Worm (Caenorhabditis elegans) whole organism, L4 larva: Measurements from ENCODE around the gene srt-54.
A peak's percentile ranks its signal among the peaks of the same experiment; 100 is the strongest.

Experiments
- D1046.2 ChIP-seq: fragments of 200-800 bp; sonication (Bioruptor generic); IDR thresholded peaks from 2 replicates; pipeline ENCODE4 v1.3.6; 2022; ENCODE audit warnings: missing genetic modification characterization, missing compliant biosample characterization
- F49E8.2 ChIP-seq: sonication (generic microtip); optimal IDR thresholded peaks from 2 replicates; lab custom pipeline; 2016; ENCODE audit warnings: missing compliant biosample characterization, mild to moderate bottlenecking, missing genetic modification characterization, borderline replicate concordance
- T20F7.1 ChIP-seq: fragments of 200-800 bp; sonication (Bioruptor generic); optimal IDR thresholded peaks from 2 replicates; lab custom pipeline; 2018; ENCODE audit warnings: mild to moderate bottlenecking, missing genetic modification characterization, missing compliant biosample characterization
- aha-1 ChIP-seq: fragments of 150-350 bp; peaks from one replicate; lab custom pipeline; 2014; ENCODE audit warnings: missing biosample characterization, missing genetic modification characterization
- ceh-20 ChIP-seq: fragments of 200-800 bp; sonication (Bioruptor generic); IDR thresholded peaks from 2 replicates; pipeline ENCODE4 v1.3.6; 2022; ENCODE audit warnings: missing genetic modification reagents, missing genetic modification characterization, missing compliant biosample characterization
- ceh-28 ChIP-seq: fragments of 150-350 bp; optimal IDR thresholded peaks from 2 replicates; lab custom pipeline; 2014; ENCODE audit warnings: missing biosample characterization, missing genetic modification reagents, missing genetic modification characterization
- ceh-82 ChIP-seq: sonication (generic microtip); optimal IDR thresholded peaks from 2 replicates; lab custom pipeline; 2017; ENCODE audit warnings: missing biosample characterization, missing genetic modification characterization
- ces-1 ChIP-seq: fragments of 150-350 bp; sonication (generic microtip); optimal IDR thresholded peaks from 4 replicates; lab custom pipeline; 2014; ENCODE audit warnings: missing biosample characterization, missing genetic modification reagents, missing genetic modification characterization
- ctbp-1 ChIP-seq: fragments of 200-800 bp; sonication (Bioruptor generic); IDR thresholded peaks from 2 replicates; pipeline ENCODE4 v1.3.6; 2022; ENCODE audit warnings: missing genetic modification reagents, missing genetic modification characterization, missing compliant biosample characterization
- dmd-6 ChIP-seq: fragments of 200-800 bp; sonication (Bioruptor generic); IDR thresholded peaks from 2 replicates; pipeline ENCODE4 v1.3.6; 2022; ENCODE audit warnings: missing genetic modification reagents, missing genetic modification characterization, missing compliant biosample characterization
- fkh-10 ChIP-seq: fragments of 150-350 bp; optimal IDR thresholded peaks from 2 replicates; lab custom pipeline; 2014; ENCODE audit warnings: missing biosample characterization, missing genetic modification reagents, missing genetic modification characterization
- hif-1 ChIP-seq, 2 experiments: sonication (generic microtip); optimal IDR thresholded peaks; 2 replicates each; lab custom pipeline; 2016 to 2017; ENCODE audit warnings: missing compliant biosample characterization in 2 of 2, missing genetic modification characterization in 2 of 2, missing genetic modification reagents in 2 of 2, missing genotype in 2 of 2, mild to moderate bottlenecking in 1 of 2
- hlh-30 ChIP-seq: sonication (generic microtip); optimal IDR thresholded peaks from 2 replicates; lab custom pipeline; 2017; ENCODE audit warnings: antibody characterized with exemption, mild to moderate bottlenecking, missing genetic modification characterization, missing compliant biosample characterization; ENCODE audit not compliant: insufficient read depth
- lin-15B ChIP-seq: fragments of 150-350 bp; sonication (generic microtip); optimal IDR thresholded peaks from 3 replicates; lab custom pipeline; 2014; ENCODE audit warnings: missing biosample characterization, missing genetic modification characterization
- lsy-2 ChIP-seq, 2 experiments: fragments of 150-350 bp in 1 of 2; sonication (generic microtip) in 1 of 2; optimal IDR thresholded peaks; 2 replicates each; lab custom pipeline; 2014 to 2017; ENCODE audit warnings: missing biosample characterization in 2 of 2, missing genetic modification characterization in 2 of 2
- madf-9 ChIP-seq: fragments of 200-800 bp; sonication (Bioruptor generic); conservative IDR thresholded peaks from 2 replicates; pipeline ENCODE4 v1.3.6; 2022; ENCODE audit warnings: missing genetic modification reagents, missing genetic modification characterization, missing compliant biosample characterization
- mdl-1 ChIP-seq, 2 experiments: fragments of 150-350 bp in 1 of 2; sonication (generic microtip) in 1 of 2; optimal IDR thresholded peaks; 2 replicates each; lab custom pipeline; 2014 to 2017; ENCODE audit warnings: missing biosample characterization in 2 of 2, missing genetic modification characterization in 2 of 2
- mes-2 ChIP-seq: sonication (generic microtip); optimal IDR thresholded peaks from 2 replicates; lab custom pipeline; 2016; ENCODE audit warnings: missing genotype, mild to moderate bottlenecking, missing genetic modification characterization, missing compliant biosample characterization; ENCODE audit not compliant: poor library complexity, severe bottlenecking
- mxl-3 ChIP-seq: fragments of 200-800 bp; sonication (Bioruptor generic); optimal IDR thresholded peaks from 2 replicates; lab custom pipeline; 2018; ENCODE audit warnings: mild to moderate bottlenecking, missing genetic modification characterization, missing compliant biosample characterization
- nhr-237 ChIP-seq: sonication (generic microtip); optimal IDR thresholded peaks from 2 replicates; lab custom pipeline; 2017; ENCODE audit warnings: missing biosample characterization, missing genetic modification characterization
- nhr-25 ChIP-seq: sonication (generic microtip); optimal IDR thresholded peaks from 2 replicates; lab custom pipeline; 2017; ENCODE audit warnings: missing genetic modification characterization, mild to moderate bottlenecking, missing compliant biosample characterization, antibody characterized with exemption, moderate library complexity, borderline replicate concordance; ENCODE audit not compliant: insufficient read depth
- nhr-28 ChIP-seq: fragments of 150-350 bp; optimal IDR thresholded peaks from 2 replicates; lab custom pipeline; 2014; ENCODE audit warnings: missing biosample characterization, missing genetic modification characterization
- nhr-42 ChIP-seq: fragments of 200-800 bp; sonication (Bioruptor generic); IDR thresholded peaks from 2 replicates; pipeline ENCODE4 v1.3.6; 2022; ENCODE audit warnings: missing genetic modification characterization, missing compliant biosample characterization
- pqm-1 ChIP-seq: sonication (generic microtip); optimal IDR thresholded peaks from 2 replicates; lab custom pipeline; 2017; ENCODE audit warnings: missing biosample characterization, missing genetic modification characterization
- sdz-12 ChIP-seq: fragments of 200-800 bp; sonication (Bioruptor generic); optimal IDR thresholded peaks from 2 replicates; lab custom pipeline; 2018; ENCODE audit warnings: mild to moderate bottlenecking, missing genetic modification characterization, missing compliant biosample characterization
- spr-1 ChIP-seq: sonication (generic microtip); optimal IDR thresholded peaks from 2 replicates; lab custom pipeline; 2016; ENCODE audit warnings: mild to moderate bottlenecking, missing genetic modification characterization, missing compliant biosample characterization
- spr-3 ChIP-seq: fragments of 200-800 bp; sonication (Bioruptor generic); optimal IDR thresholded peaks from 2 replicates; lab custom pipeline; 2018; ENCODE audit warnings: mild to moderate bottlenecking, missing genetic modification characterization, missing compliant biosample characterization
- unc-62 ChIP-seq, 3 experiments: fragments of 150-350 bp in 1 of 3; sonication (generic microtip); optimal IDR thresholded peaks in 2 of 3; peaks in 1 of 3; 1 replicate in 1 of 3; 2 replicates in 2 of 3; lab custom pipeline; 2014 to 2017; ENCODE audit warnings: missing biosample characterization in 3 of 3, missing genetic modification characterization in 3 of 3, missing genetic modification reagents in 3 of 3, missing genotype in 1 of 3
- zfp-2 ChIP-seq: sonication (generic microtip); optimal IDR thresholded peaks from 2 replicates; lab custom pipeline; 2016; ENCODE audit warnings: mild to moderate bottlenecking, missing genetic modification characterization, missing compliant biosample characterization
- zip-2 ChIP-seq: fragments of 150-350 bp; optimal IDR thresholded peaks from 2 replicates; lab custom pipeline; 2014; ENCODE audit warnings: missing biosample characterization, missing genetic modification characterization
- ztf-7 ChIP-seq: fragments of 150-350 bp; optimal IDR thresholded peaks from 2 replicates; lab custom pipeline; 2014; ENCODE audit warnings: missing biosample characterization, missing genetic modification characterization

Gene srt-54

DNA sequence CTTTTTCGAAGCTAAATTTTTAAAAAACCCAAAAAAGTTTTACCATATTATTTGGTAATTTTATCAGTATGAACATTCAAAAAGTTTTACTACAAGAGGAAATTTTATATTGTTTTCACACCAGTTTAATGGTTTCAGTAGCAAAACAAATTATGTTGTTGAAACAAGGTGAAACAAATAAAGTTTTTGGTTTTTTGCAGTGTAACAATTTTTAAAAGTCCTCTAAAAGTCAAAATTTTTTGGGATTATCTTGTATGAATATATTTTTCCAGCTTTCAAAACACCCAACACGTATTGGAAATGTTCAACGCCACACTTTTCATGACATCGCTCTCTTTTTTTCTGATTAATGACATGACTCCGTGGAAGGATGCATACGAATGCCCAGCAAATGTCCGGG, at the start of gene srt-54:
Gene srt-54, plus strand, starts transcription at position 301 of the 400 bp plus-strand sequence.
- TF ChIP-seq nhr-28 (tag; lab: Kevin White, UChicago) (no peak), zfp-2 (tag; lab: Kevin White, UChicago) (no peak), hlh-30 (tag; lab: Kevin White, UChicago) (no peak), F49E8.2 (tag; lab: Kevin White, UChicago) (no peak), lsy-2 (tag; optimal IDR thresholded peaks at IDR 0.05; lab: Kevin White, UChicago) (no peak), unc-62 (GFP tag; optimal IDR thresholded peaks at IDR 0.05 in 1 of 2; lab: Kevin White, UChicago) (peak in 1 of 2 experiments; percentile 43), unc-62 (tag; optimal IDR thresholded peaks at IDR 0.05; lab: Kevin White, UChicago) (no peak)
- TF ChIP-seq, all 104 proteins: peak for 1

DNA sequence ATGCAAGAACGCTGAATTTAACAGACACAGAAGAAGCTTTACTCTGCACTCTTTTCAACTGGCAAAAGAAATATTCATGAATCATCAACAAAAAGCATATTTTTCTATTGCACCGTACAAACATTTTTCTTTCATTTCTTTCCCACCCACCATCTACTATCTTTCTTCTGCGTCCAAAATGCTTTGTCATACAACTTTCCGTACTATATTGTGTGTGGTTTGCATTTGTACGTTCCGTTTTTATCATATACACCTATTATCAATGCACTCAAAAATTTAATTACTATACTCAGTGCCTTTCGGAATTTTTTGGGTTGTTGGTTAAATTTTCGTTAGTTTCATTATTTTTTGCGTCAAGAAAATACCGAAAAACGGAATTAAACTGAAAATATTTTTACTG, 49.4 kb upstream of the srt-54 start:
- no peak for TF ChIP-seq D1046.2 (GFP tag; lab: Robert Waterston, UW)
- TF ChIP-seq nhr-28 (tag; lab: Kevin White, UChicago), result peak; percentile 65
- no peak for TF ChIP-seq aha-1
- TF ChIP-seq unc-62 (GFP tag; optimal IDR thresholded peaks at IDR 0.05 in 1 of 2; lab: Kevin White, UChicago), result peak in 1 of 2 experiments; percentile 86
- no peak for TF ChIP-seq unc-62 (tag; optimal IDR thresholded peaks at IDR 0.05; lab: Kevin White, UChicago)
- TF ChIP-seq pqm-1 (tag; lab: Kevin White, UChicago), result peak; percentile 79
- TF ChIP-seq, all 104 proteins: peak for 3

DNA sequence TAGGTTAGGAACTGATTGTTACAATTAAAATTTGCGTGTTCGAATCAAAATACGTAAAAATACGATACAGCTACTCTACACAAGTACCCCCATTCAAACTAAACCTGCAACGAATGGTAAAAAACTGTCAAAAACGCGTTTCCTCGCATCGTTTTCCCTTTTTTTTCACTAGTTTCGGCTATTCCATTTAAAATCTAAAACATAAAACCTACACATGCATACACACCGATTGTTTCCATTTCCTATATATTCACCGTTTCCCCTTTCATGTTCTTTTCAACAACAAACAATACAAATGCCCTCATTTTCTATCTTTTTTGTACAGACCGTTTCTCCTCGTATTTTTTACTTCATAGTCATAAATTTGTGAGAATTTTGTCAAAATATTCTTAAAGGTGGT, 48.3 kb upstream of the srt-54 start:
- TF ChIP-seq ceh-20 (GFP tag; lab: Robert Waterston, UW), result no peak
- TF ChIP-seq aha-1, result peak; percentile 77

DNA sequence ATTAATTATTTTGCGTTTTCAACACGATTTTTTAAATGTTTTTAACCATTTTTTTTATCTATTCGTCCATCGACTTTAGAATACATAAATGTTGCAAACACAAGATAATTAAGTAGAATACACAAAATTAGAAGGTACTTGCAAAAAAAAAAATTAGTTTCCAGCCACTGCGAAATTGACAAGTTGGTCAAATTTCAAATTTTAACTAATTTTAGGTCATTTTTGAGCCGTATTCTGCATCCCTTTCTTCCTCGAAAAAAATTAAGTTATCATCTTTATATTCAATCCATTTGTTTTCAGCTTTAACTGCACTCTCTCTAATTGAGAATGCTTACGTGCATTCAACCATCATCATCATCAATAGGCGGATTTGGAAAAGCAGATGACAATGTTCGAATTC, 47.7 kb upstream of the srt-54 start, which contains the start of gene egl-26:
Gene egl-26, plus strand, starts transcription at position 301 of the 400 bp plus-strand sequence.
- TF ChIP-seq lin-15B (tag; lab: Kevin White, UChicago), result no peak
- no peak for TF ChIP-seq sdz-12 (GFP tag; lab: Kevin White, UChicago)
- TF ChIP-seq nhr-42 (GFP tag; lab: Robert Waterston, UW), result no peak
- TF ChIP-seq ceh-28, result no peak
- TF ChIP-seq spr-3 (GFP tag; lab: Kevin White, UChicago), result no peak
- no peak for TF ChIP-seq aha-1
- peak in 1 of 2 experiments; percentile 77 for TF ChIP-seq unc-62 (GFP tag; optimal IDR thresholded peaks at IDR 0.05 in 1 of 2; lab: Kevin White, UChicago)
- no peak for TF ChIP-seq unc-62 (tag; optimal IDR thresholded peaks at IDR 0.05; lab: Kevin White, UChicago)

DNA sequence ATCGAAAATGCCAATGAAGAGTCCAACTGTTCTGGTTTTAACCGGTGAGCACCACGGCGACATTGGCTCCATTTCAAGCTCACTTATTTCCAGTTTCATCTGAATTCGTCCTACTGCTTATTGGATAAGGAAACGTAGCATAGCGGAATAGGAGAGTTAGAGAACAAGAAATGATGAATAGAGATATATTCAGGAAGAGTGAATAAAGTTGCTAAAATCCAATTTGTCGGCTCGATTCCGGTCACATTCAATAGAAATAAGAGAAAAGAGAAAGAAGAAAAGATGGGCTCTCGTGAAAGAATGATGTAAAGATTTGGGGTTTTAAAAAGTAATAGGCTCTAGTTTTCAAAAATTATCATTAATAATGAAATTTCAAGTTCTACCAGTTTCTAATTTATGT, 43.7 kb upstream of the srt-54 start:
- TF ChIP-seq ceh-82 (tag; lab: Kevin White, UChicago), result no peak
- peak; percentile 94 for TF ChIP-seq fkh-10 (GFP tag; lab: Kevin White, UChicago)
- peak; percentile 75 for TF ChIP-seq ces-1 (GFP tag; lab: Kevin White, UChicago)
- TF ChIP-seq ctbp-1 (GFP tag; lab: Robert Waterston, UW), result peak; percentile 57; the same call in 1 of the 2 replicates

DNA sequence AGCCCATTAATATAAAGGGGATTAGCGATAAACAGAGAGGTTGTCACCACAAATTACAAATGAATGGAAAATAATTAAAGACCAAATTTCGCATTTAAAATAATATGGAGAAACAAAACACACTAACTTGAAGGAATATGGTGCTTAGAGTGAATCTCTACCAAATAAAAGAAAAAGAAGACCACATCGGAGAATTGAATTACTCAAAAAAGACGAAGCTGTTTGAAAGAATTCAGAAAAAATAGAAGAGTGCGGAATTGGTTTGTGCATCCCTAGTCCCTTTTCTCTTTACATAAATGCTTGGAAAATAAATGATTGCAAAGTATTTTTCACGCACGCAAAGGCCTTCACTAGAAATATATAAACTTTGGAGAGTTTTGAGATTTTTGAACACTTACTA, 43.1 kb upstream of the srt-54 start:
- TF ChIP-seq aha-1, result peak; percentile 86
- TF ChIP-seq spr-1 (tag; lab: Kevin White, UChicago), result no peak
- no peak for TF ChIP-seq dmd-6 (GFP tag; lab: Robert Waterston, UW)
- no peak for TF ChIP-seq lsy-2 (tag; optimal IDR thresholded peaks at IDR 0.05; lab: Kevin White, UChicago)
- TF ChIP-seq nhr-25 (tag; lab: Kevin White, UChicago), result no peak
- TF ChIP-seq ztf-7 (tag; lab: Kevin White, UChicago), result no peak
- no peak for TF ChIP-seq zip-2
- TF ChIP-seq nhr-237 (tag; lab: Kevin White, UChicago), result no peak
- TF ChIP-seq mes-2 (tag; lab: Kevin White, UChicago), result no peak
- TF ChIP-seq F49E8.2 (tag; lab: Kevin White, UChicago), result no peak
- TF ChIP-seq mxl-3, result no peak
- TF ChIP-seq mdl-1 (tag; optimal IDR thresholded peaks at IDR 0.05; lab: Kevin White, UChicago), result no peak
- no peak for TF ChIP-seq hif-1 (tag; optimal IDR thresholded peaks at IDR 0.05; lab: Kevin White, UChicago)
- TF ChIP-seq madf-9 (GFP tag; lab: Robert Waterston, UW), result no peak
- TF ChIP-seq ces-1 (GFP tag; lab: Kevin White, UChicago), result peak; percentile 26
- TF ChIP-seq T20F7.1 (GFP tag; lab: Kevin White, UChicago), result no peak
